Fruit fly (Drosophila melanogaster) whole organism, embryonic: ENCODE results near the gene Rab6.
A peak's percentile ranks its signal among the peaks of the same experiment; 100 is the strongest.

ENCODE experiments used
- Asciz ChIP-seq: fragments of 200-800 bp; sonication (Bioruptor generic); optimal IDR thresholded peaks from 2 replicates; lab custom pipeline; 2017; ENCODE audit warnings: missing biosample characterization, mild to moderate bottlenecking, missing genetic modification characterization, missing genetic modification reagents
- C15 ChIP-seq: fragments of 200-800 bp; sonication (Bioruptor generic); IDR thresholded peaks from 3 replicates; pipeline ENCODE4 v1.3.6; 2022; ENCODE audit warnings: missing biosample characterization, missing genetic modification characterization
- CG10209 ChIP-seq: fragments of 200-800 bp; sonication (Bioruptor generic); optimal IDR thresholded peaks from 3 replicates; lab custom pipeline; 2017; ENCODE audit warnings: missing biosample characterization, mild to moderate bottlenecking, missing genetic modification characterization, missing genetic modification reagents
- CG10366 ChIP-seq: fragments of 200-800 bp; sonication (Bioruptor generic); IDR thresholded peaks from 2 replicates; pipeline ENCODE4 v1.3.6; 2022; ENCODE audit warnings: missing biosample characterization, missing genetic modification characterization
- CG11456 ChIP-seq: fragments of 200-800 bp; sonication (Bioruptor generic); IDR thresholded peaks from 3 replicates; pipeline ENCODE4 v1.3.6; 2022; ENCODE audit warnings: missing biosample characterization, missing genetic modification characterization
- CG11696 ChIP-seq: fragments of 200-800 bp; sonication (Bioruptor generic); IDR thresholded peaks from 2 replicates; pipeline ENCODE4 v1.3.6; 2022; ENCODE audit warnings: missing biosample characterization, missing genetic modification characterization
- CG12155 ChIP-seq: fragments of 200-800 bp; sonication (Bioruptor generic); optimal IDR thresholded peaks from 3 replicates; lab custom pipeline; 2016; ENCODE audit warnings: missing biosample characterization, missing genetic modification characterization
- CG12391 ChIP-seq: fragments of 200-800 bp; sonication (Bioruptor generic); optimal IDR thresholded peaks from 3 replicates; lab custom pipeline; 2018; ENCODE audit warnings: missing biosample characterization, mild to moderate bottlenecking, missing genetic modification characterization, moderate library complexity
- CG15601 ChIP-seq: fragments of 200-800 bp; sonication (Bioruptor generic); optimal IDR thresholded peaks from 3 replicates; lab custom pipeline; 2019; ENCODE audit warnings: missing biosample characterization, mild to moderate bottlenecking, missing genetic modification characterization, moderate library complexity
- CG16815 ChIP-seq: fragments of 200-800 bp; sonication (Bioruptor generic); optimal IDR thresholded peaks from 3 replicates; lab custom pipeline; 2017; ENCODE audit warnings: missing biosample characterization, mild to moderate bottlenecking, missing genetic modification characterization
- CG17829 ChIP-seq: fragments of 200-800 bp; optimal IDR thresholded peaks from 2 replicates; lab custom pipeline; 2019; ENCODE audit warnings: missing biosample characterization, mild to moderate bottlenecking, missing genetic modification characterization, moderate library complexity
- CG18599 ChIP-seq: fragments of 200-800 bp; sonication (Bioruptor generic); optimal IDR thresholded peaks from 3 replicates; lab custom pipeline; 2017; ENCODE audit warnings: missing biosample characterization, missing genetic modification characterization, mild to moderate bottlenecking, moderate library complexity, missing genetic modification reagents
- CG34422 ChIP-seq: fragments of 200-800 bp; sonication (Bioruptor generic); IDR thresholded peaks from 3 replicates; pipeline ENCODE4 v1.3.6; 2022; ENCODE audit warnings: missing biosample characterization, missing genetic modification characterization
- CG4424 ChIP-seq: fragments of 200-800 bp; sonication (Bioruptor generic); optimal IDR thresholded peaks from 3 replicates; lab custom pipeline; 2016; ENCODE audit warnings: missing biosample characterization, missing genetic modification characterization
- CG4707 ChIP-seq: fragments of 200-800 bp; sonication (Bioruptor generic); optimal IDR thresholded peaks from 2 replicates; lab custom pipeline; 2018; ENCODE audit warnings: missing biosample characterization, mild to moderate bottlenecking, missing genetic modification characterization, moderate library complexity
- CG7745 ChIP-seq: fragments of 200-800 bp; sonication (Bioruptor generic); optimal IDR thresholded peaks from 2 replicates; lab custom pipeline; 2018; ENCODE audit warnings: missing biosample characterization, mild to moderate bottlenecking, missing genetic modification characterization, moderate library complexity
- CG9609 ChIP-seq: fragments of 200-800 bp; sonication (Bioruptor generic); optimal IDR thresholded peaks from 3 replicates; lab custom pipeline; 2016; ENCODE audit warnings: missing biosample characterization, missing genetic modification characterization
- CkIIα-i1 ChIP-seq: fragments of 200-800 bp; sonication (Bioruptor generic); IDR thresholded peaks from 2 replicates; pipeline ENCODE4 v1.3.6; 2022; ENCODE audit warnings: missing biosample characterization, missing genetic modification characterization
- CrebB ChIP-seq: fragments of 200-800 bp; sonication (Bioruptor generic); optimal IDR thresholded peaks from 3 replicates; lab custom pipeline; 2018; ENCODE audit warnings: missing biosample characterization, mild to moderate bottlenecking, missing genetic modification characterization
- Dip2 ChIP-seq: fragments of 200-800 bp; sonication (Bioruptor generic); IDR thresholded peaks from 2 replicates; pipeline ENCODE4 v1.3.6; 2022; ENCODE audit warnings: missing biosample characterization, missing genetic modification characterization
- Doc3 ChIP-seq: fragments of 200-800 bp; sonication (Bioruptor generic); IDR thresholded peaks from 3 replicates; pipeline ENCODE4 v1.3.6; 2022; ENCODE audit warnings: missing biosample characterization, missing genetic modification characterization; ENCODE audit not compliant: partially characterized antibody
- Ets97D ChIP-seq: fragments of 200-800 bp; sonication (Bioruptor generic); optimal IDR thresholded peaks from 3 replicates; lab custom pipeline; 2016; ENCODE audit warnings: missing biosample characterization, missing genetic modification characterization
- Fer1 ChIP-seq: fragments of 200-800 bp; sonication (Bioruptor generic); optimal IDR thresholded peaks from 2 replicates; lab custom pipeline; 2017; ENCODE audit warnings: missing biosample characterization, mild to moderate bottlenecking, missing genetic modification characterization
- Gsc ChIP-seq: fragments of 200-800 bp; sonication (Bioruptor generic); IDR thresholded peaks from 2 replicates; pipeline ENCODE4 v1.3.6; 2022; ENCODE audit warnings: missing biosample characterization, missing genetic modification characterization
- H15 ChIP-seq: fragments of 200-800 bp; sonication (Bioruptor generic); IDR thresholded peaks from 3 replicates; pipeline ENCODE4 v1.3.6; 2022; ENCODE audit warnings: missing biosample characterization, missing genetic modification characterization
- HLHmδ ChIP-seq: fragments of 200-800 bp; sonication (Bioruptor generic); optimal IDR thresholded peaks from 2 replicates; lab custom pipeline; 2018; ENCODE audit warnings: missing biosample characterization, mild to moderate bottlenecking, missing genetic modification characterization, moderate library complexity
- Hr51 ChIP-seq, 2 experiments: fragments of 200-800 bp; sonication (Bioruptor generic); optimal IDR thresholded peaks; 2 replicates in 1 of 2; 3 replicates in 1 of 2; lab custom pipeline; 2016 to 2018; ENCODE audit warnings: missing biosample characterization in 2 of 2, missing genetic modification characterization in 2 of 2, mild to moderate bottlenecking in 1 of 2, moderate library complexity in 1 of 2
- Hsf ChIP-seq: fragments of 200-800 bp; sonication (Bioruptor generic); optimal IDR thresholded peaks from 3 replicates; lab custom pipeline; 2016; ENCODE audit warnings: missing biosample characterization, missing genetic modification characterization
- Lpt ChIP-seq: fragments of >200 bp; optimal IDR thresholded peaks from 2 replicates; lab custom pipeline; 2018; ENCODE audit warnings: missing biosample characterization, missing genetic modification characterization
- Med ChIP-seq: fragments of 200-800 bp; sonication (Bioruptor generic); peaks from one replicate; lab custom pipeline; 2016; ENCODE audit warnings: missing biosample characterization, missing genetic modification characterization, mild to moderate bottlenecking, inconsistent platforms, moderate library complexity
- Six4 ChIP-seq: fragments of 200-800 bp; sonication (Bioruptor generic); optimal IDR thresholded peaks from 2 replicates; lab custom pipeline; 2016; ENCODE audit warnings: missing biosample characterization, missing genetic modification characterization
- Sry-β ChIP-seq: fragments of 200-800 bp; sonication (Bioruptor generic); optimal IDR thresholded peaks from 2 replicates; lab custom pipeline; 2018; ENCODE audit warnings: missing biosample characterization, mild to moderate bottlenecking, missing genetic modification characterization, moderate library complexity
- Vsx1 ChIP-seq: fragments of 200-800 bp; sonication (Bioruptor generic); optimal IDR thresholded peaks from 2 replicates; lab custom pipeline; 2017; ENCODE audit warnings: missing biosample characterization, mild to moderate bottlenecking, missing genetic modification characterization, missing genetic modification reagents
- abd-A ChIP-seq: fragments of 200-800 bp; sonication (Bioruptor generic); optimal IDR thresholded peaks from 3 replicates; lab custom pipeline; 2019; ENCODE audit warnings: missing biosample characterization, mild to moderate bottlenecking, missing genetic modification characterization, moderate library complexity
- al ChIP-seq: fragments of 200-800 bp; sonication (Bioruptor generic); IDR thresholded peaks from 2 replicates; pipeline ENCODE4 v1.3.6; 2022; ENCODE audit warnings: missing biosample characterization, missing genetic modification characterization
- bab2 ChIP-seq: fragments of 200-800 bp; sonication (Bioruptor generic); optimal IDR thresholded peaks from 2 replicates; lab custom pipeline; 2016; ENCODE audit warnings: missing biosample characterization, missing genetic modification characterization
- chinmo ChIP-seq: fragments of 200-800 bp; sonication (Bioruptor generic); IDR thresholded peaks from 4 replicates; pipeline ENCODE4 v1.3.6; 2022; ENCODE audit warnings: missing biosample characterization, missing genetic modification characterization; ENCODE audit not compliant: partially characterized antibody
- crol ChIP-seq: fragments of 200-800 bp; sonication (Bioruptor generic); IDR thresholded peaks from 2 replicates; pipeline ENCODE4 v1.3.6; 2022; ENCODE audit warnings: missing biosample characterization, missing genetic modification characterization
- fd102C ChIP-seq: fragments of 200-800 bp; sonication (Bioruptor generic); optimal IDR thresholded peaks from 2 replicates; lab custom pipeline; 2018; ENCODE audit warnings: missing biosample characterization, mild to moderate bottlenecking, missing genetic modification characterization, moderate library complexity
- inv ChIP-seq: fragments of 200-800 bp; sonication (Bioruptor generic); IDR thresholded peaks from 2 replicates; pipeline ENCODE4 v1.3.6; 2022; ENCODE audit warnings: missing biosample characterization, missing genetic modification characterization; ENCODE audit not compliant: partially characterized antibody
- jumu ChIP-seq: fragments of 200-800 bp; sonication (Bioruptor generic); optimal IDR thresholded peaks from 3 replicates; lab custom pipeline; 2016; ENCODE audit warnings: missing biosample characterization, missing genetic modification characterization
- kah ChIP-seq: fragments of 200-800 bp; sonication (Bioruptor generic); optimal IDR thresholded peaks from 2 replicates; lab custom pipeline; 2018; ENCODE audit warnings: missing biosample characterization, mild to moderate bottlenecking, missing genetic modification characterization
- lab ChIP-seq: fragments of 200-800 bp; sonication (Bioruptor generic); optimal IDR thresholded peaks from 3 replicates; lab custom pipeline; 2017; ENCODE audit warnings: missing biosample characterization, missing genetic modification characterization, mild to moderate bottlenecking, moderate library complexity, missing genetic modification reagents
- nau ChIP-seq: fragments of 200-800 bp; sonication (Bioruptor generic); optimal IDR thresholded peaks from 3 replicates; lab custom pipeline; 2017; ENCODE audit warnings: missing biosample characterization, mild to moderate bottlenecking, missing genetic modification characterization, missing genetic modification reagents
- nom ChIP-seq: fragments of 200-800 bp; sonication (Bioruptor generic); optimal IDR thresholded peaks from 2 replicates; lab custom pipeline; 2017; ENCODE audit warnings: missing biosample characterization, missing genetic modification characterization, mild to moderate bottlenecking, moderate library complexity, missing genetic modification reagents
- phol ChIP-seq: fragments of 200-800 bp; sonication (Bioruptor generic); optimal IDR thresholded peaks from 3 replicates; lab custom pipeline; 2018; ENCODE audit warnings: missing biosample characterization, mild to moderate bottlenecking, missing genetic modification characterization, moderate library complexity
- ranshi ChIP-seq: fragments of 200-800 bp; sonication (Bioruptor generic); IDR thresholded peaks from 2 replicates; pipeline ENCODE4 v1.3.6; 2022; ENCODE audit warnings: missing biosample characterization, missing genetic modification characterization
- sna ChIP-seq: fragments of 200-800 bp; sonication (Bioruptor generic); IDR thresholded peaks from 2 replicates; pipeline ENCODE4 v1.3.6; 2022; ENCODE audit warnings: missing biosample characterization, missing genetic modification characterization; ENCODE audit not compliant: partially characterized antibody
- tna ChIP-seq: fragments of 200-800 bp; sonication (Bioruptor generic); IDR thresholded peaks from 2 replicates; pipeline ENCODE4 v1.3.6; 2022; ENCODE audit warnings: missing biosample characterization, missing genetic modification characterization; ENCODE audit not compliant: partially characterized antibody
- ttk ChIP-seq: fragments of 200-800 bp; sonication (Bioruptor generic); IDR thresholded peaks from 2 replicates; pipeline ENCODE4 v2.1.2; 2022; ENCODE audit warnings: missing biosample characterization, missing genetic modification characterization
- wor ChIP-seq: fragments of 200-800 bp; sonication (Bioruptor generic); IDR thresholded peaks from 2 replicates; pipeline ENCODE4 v1.3.6; 2022; ENCODE audit warnings: missing biosample characterization, missing genetic modification characterization

Rab6 gene

DNA sequence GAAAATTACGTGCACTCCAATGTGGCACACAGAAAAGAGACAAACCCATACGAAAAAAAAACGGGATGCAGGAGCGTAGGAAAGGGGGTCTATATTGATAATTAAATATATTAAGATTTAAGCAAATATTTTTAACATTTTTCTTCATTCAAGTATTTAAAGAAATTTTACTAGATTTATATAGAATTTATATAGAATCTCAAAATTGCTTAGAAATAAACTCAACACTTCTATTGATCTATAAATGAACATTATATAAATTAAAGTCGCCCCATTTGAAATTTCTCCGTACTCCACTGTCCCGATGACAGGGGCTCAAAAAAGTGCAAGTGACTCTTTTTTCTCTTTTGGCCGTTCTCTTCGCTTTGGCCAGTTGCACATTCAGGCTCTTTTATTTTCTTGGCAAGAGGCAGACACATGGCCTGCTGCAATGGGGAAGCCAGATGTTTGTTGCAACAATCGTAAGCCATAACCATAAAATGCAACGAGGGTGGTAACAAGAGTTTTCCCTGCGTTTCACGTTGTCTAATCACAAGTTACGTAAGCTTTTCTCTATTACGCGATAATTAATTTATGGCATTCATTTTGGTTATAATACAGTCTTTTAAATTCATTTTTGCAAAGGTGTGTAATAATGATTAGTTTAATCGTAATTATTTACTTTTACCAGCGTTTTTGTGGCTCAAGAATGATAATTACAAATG, 43.1 kb downstream of the Rab6 start (continued):
- no peak for TF ChIP-seq CG12155 (GFP tag; lab: Kevin White, UChicago)
- TF ChIP-seq phol (tag; lab: Kevin White, UChicago), result peak; percentile 68
- TF ChIP-seq CG11696, result no peak
- no peak for TF ChIP-seq abd-A (tag; lab: Kevin White, UChicago)
- TF ChIP-seq CG4424 (GFP tag; lab: Kevin White, UChicago), result peak; percentile 26
- TF ChIP-seq bab2 (GFP tag; lab: Kevin White, UChicago), result no peak
- TF ChIP-seq Sry-β (GFP tag; lab: Kevin White, UChicago), result no peak
- no peak for TF ChIP-seq lab (GFP tag; lab: Kevin White, UChicago)
- no peak for TF ChIP-seq CG9609 (GFP tag; lab: Kevin White, UChicago)
- no peak for TF ChIP-seq CG7745 (tag; lab: Kevin White, UChicago)
- no peak for TF ChIP-seq Doc3 (GFP tag; lab: Robert Waterston, UW)
- no peak for TF ChIP-seq CG10209 (GFP tag; lab: Kevin White, UChicago)
- no peak for TF ChIP-seq nau
- no peak for TF ChIP-seq crol
- TF ChIP-seq CG4707 (GFP tag; lab: Kevin White, UChicago), result no peak
- no peak for TF ChIP-seq C15 (GFP tag; lab: Robert Waterston, UW)
- TF ChIP-seq Gsc, result no peak
- no peak for TF ChIP-seq chinmo (GFP tag; lab: Robert Waterston, UW)
- TF ChIP-seq fd102C (GFP tag; lab: Kevin White, UChicago), result no peak
- TF ChIP-seq Med (GFP tag; lab: Kevin White, UChicago), result no peak
- TF ChIP-seq Hr51 (GFP tag; optimal IDR thresholded peaks at IDR 0.05; lab: Kevin White, UChicago), result no peak
- no peak for TF ChIP-seq Hsf (GFP tag; lab: Kevin White, UChicago)
- no peak for TF ChIP-seq Vsx1 (GFP tag; lab: Kevin White, UChicago)
- no peak for TF ChIP-seq ranshi
- TF ChIP-seq nom, result peak; percentile 86
- TF ChIP-seq CrebB (tag; lab: Kevin White, UChicago), result no peak
- TF ChIP-seq ttk (GFP tag; lab: Robert Waterston, UW), result no peak
- peak; percentile 33 for TF ChIP-seq CG16815 (GFP tag; lab: Kevin White, UChicago)
- TF ChIP-seq wor, result no peak
- TF ChIP-seq HLHmδ (GFP tag; lab: Kevin White, UChicago), result no peak
- TF ChIP-seq Dip2, result no peak
- TF ChIP-seq CG11456, result no peak
- TF ChIP-seq CG15601 (tag; lab: Kevin White, UChicago), result peak; percentile 58
- TF ChIP-seq CG12391, result peak; percentile 58
- no peak for TF ChIP-seq CG10366
- no peak for TF ChIP-seq al (GFP tag; lab: Robert Waterston, UW)
- TF ChIP-seq CkIIα-i1 (GFP tag; lab: Robert Waterston, UW), result no peak

DNA sequence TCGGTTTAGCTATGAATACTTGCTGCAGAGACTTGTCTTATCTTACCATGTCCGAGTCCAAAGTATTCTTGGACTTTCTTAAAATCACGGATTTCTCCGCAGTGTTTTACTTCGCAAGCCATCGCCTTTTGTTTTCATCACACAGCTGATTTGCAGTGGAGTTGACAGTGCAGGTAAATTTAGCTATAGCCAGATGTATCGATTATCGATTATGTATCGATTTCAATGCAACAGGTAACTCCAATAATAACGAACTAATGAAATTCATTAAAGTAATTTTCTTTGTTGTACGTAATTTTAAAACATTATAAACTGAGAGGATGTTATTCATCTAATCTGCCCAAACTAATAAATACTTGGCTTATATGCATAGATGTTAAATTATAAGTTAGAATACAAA, 45.9 kb downstream of the Rab6 start, which contains the start of gene Rab3-GAP:
TSS of gene Rab3-GAP (minus strand) at position 150 of the 400 bp plus-strand sequence.
- TF ChIP-seq CG18599 (GFP tag; lab: Kevin White, UChicago), result no peak
- peak; percentile 30; the same call in 1 of the 3 replicates for TF ChIP-seq CG34422 (GFP tag; lab: Robert Waterston, UW)
- no peak for TF ChIP-seq C15 (GFP tag; lab: Robert Waterston, UW)
- TF ChIP-seq tna (GFP tag; lab: Robert Waterston, UW), result peak; percentile 55
- peak; percentile 11 for TF ChIP-seq Ets97D (GFP tag; lab: Kevin White, UChicago)
- peak; percentile 36 for TF ChIP-seq Asciz (GFP tag; lab: Kevin White, UChicago)
- peak; percentile 60 for TF ChIP-seq Fer1
- TF ChIP-seq jumu (GFP tag; lab: Kevin White, UChicago), result no peak
- peak; percentile 63 for TF ChIP-seq kah
- TF ChIP-seq Lpt (GFP tag; lab: Kevin White, UChicago), result no peak
- peak; percentile 70 for TF ChIP-seq CG17829 (tag; lab: Kevin White, UChicago)
- no peak for TF ChIP-seq H15 (GFP tag; lab: Robert Waterston, UW)
- TF ChIP-seq Six4, result peak; percentile 5
- TF ChIP-seq inv (GFP tag; lab: Robert Waterston, UW), result no peak
- TF ChIP-seq Med (GFP tag; lab: Kevin White, UChicago), result peak; percentile 78
- TF ChIP-seq sna (GFP tag; lab: Robert Waterston, UW), result peak; percentile 68; the same call in 1 of the 2 replicates
